Fruit fly (Drosophila melanogaster): ENCODE data around the gene CG42673.

DNA sequence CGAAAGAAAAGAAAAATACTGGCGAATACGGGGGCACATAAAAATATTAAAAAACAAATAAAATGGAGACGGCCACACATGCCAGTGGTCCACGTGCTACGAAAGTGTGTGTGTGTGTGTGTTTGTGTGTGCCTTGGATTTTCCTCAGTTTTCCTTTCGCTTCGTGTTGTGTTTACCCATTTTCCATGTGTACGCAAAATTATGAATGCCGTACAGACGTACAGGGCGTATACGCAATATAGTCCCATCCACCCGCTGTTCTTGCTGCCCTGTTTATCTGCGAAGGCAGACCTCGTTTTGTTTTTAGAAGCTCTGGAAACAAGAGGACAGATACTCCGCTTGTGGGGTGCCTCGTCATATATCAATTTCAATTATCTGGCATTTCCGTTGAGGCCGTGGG lies 9.6 kb downstream of the CG42673 start:
- no peak for TF ChIP-seq psq (optimal IDR thresholded peaks at IDR 0.05)
- TF ChIP-seq Dll (optimal IDR thresholded peaks at IDR 0.05), result no peak
- no peak for TF ChIP-seq pan (optimal IDR thresholded peaks at IDR 0.05)
- TF ChIP-seq EcR (GFP tag; optimal IDR thresholded peaks at IDR 0.05), result no peak
- TF ChIP-seq CG8478 (optimal IDR thresholded peaks at IDR 0.05), result no peak
- TF ChIP-seq usp (GFP tag; optimal IDR thresholded peaks at IDR 0.05), result no peak
